Fruit fly (Drosophila melanogaster) whole organism: Measurements from ENCODE around the gene dan.

Source experiments
- CG8478 ChIP-seq: fragments of >200 bp; optimal IDR thresholded peaks from 2 replicates; lab custom pipeline; 2018; ENCODE audit warnings: inconsistent platforms
- Dll ChIP-seq: fragments of >200 bp; optimal IDR thresholded peaks from 2 replicates; lab custom pipeline; 2017
- EcR ChIP-seq, 2 experiments: fragments of >200 bp; optimal IDR thresholded peaks; 2 replicates each; lab custom pipeline; 2017; ENCODE audit warnings: missing biosample characterization in 2 of 2, missing genetic modification characterization in 2 of 2, missing genetic modification reagents in 2 of 2
- pan ChIP-seq: fragments of >200 bp; optimal IDR thresholded peaks from 2 replicates; lab custom pipeline; 2017
- psq ChIP-seq: fragments of >200 bp; optimal IDR thresholded peaks from 2 replicates; lab custom pipeline; 2017
- usp ChIP-seq: fragments of >200 bp; optimal IDR thresholded peaks from 2 replicates; lab custom pipeline; 2017; ENCODE audit warnings: missing biosample characterization, missing genetic modification characterization, mixed read lengths

dan gene

DNA sequence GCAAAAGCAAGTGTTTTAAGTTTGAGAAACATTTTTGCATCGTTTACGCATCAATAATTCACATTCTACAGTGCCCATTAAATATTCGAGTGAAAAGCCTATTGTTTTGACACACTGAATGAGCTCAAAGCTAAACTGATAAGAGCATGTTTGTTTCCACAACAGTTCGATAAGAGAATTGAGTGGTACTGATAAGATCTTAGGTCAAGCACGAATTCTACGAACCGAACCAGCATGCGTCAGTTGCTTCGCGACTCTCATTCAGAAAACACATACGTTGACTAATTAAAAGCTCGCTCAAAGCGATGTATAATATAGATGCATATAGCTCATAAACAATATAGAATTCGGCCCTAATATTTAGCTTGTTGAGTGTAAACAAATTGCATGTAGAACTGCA, 25.0 kb downstream of the dan start:
- TF ChIP-seq psq (lab: Kevin White, UChicago) (no peak), usp (GFP tag; lab: Kevin White, UChicago) (no peak), EcR (GFP tag; optimal IDR thresholded peaks at IDR 0.05; lab: Kevin White, UChicago) (no peak), Dll (lab: Kevin White, UChicago) (no peak), pan (lab: Kevin White, UChicago) (no peak), CG8478 (lab: Kevin White, UChicago) (no peak)

DNA sequence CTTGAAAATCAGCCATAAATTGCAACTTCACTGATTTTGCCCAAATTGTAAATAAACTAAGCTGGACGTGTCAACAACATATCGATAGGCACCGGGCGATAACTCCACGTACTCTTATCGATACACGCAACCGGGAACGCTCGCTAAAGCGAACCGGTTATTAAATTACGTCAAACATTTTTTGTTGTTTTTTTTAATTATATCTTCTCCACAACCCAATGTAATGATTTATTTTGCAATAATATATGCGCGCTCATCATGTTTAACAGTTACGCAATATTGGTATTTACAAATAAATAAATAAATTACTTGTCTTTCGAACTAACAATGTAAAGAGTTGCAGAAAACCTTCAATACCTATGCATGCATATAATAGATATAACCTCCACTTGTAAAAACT, 30.9 kb downstream of the dan start, which contains the start of gene Saysd1:
TSS of gene Saysd1 (minus strand) at position 66 of the 400 bp plus-strand sequence.
- no peak for TF ChIP-seq usp (GFP tag; lab: Kevin White, UChicago)
- no peak for TF ChIP-seq psq (lab: Kevin White, UChicago)
- no peak for TF ChIP-seq pan (lab: Kevin White, UChicago)
- TF ChIP-seq Dll (lab: Kevin White, UChicago) = no peak
- no peak for TF ChIP-seq CG8478 (lab: Kevin White, UChicago)
- TF ChIP-seq EcR (GFP tag; optimal IDR thresholded peaks at IDR 0.05; lab: Kevin White, UChicago) = no peak

DNA sequence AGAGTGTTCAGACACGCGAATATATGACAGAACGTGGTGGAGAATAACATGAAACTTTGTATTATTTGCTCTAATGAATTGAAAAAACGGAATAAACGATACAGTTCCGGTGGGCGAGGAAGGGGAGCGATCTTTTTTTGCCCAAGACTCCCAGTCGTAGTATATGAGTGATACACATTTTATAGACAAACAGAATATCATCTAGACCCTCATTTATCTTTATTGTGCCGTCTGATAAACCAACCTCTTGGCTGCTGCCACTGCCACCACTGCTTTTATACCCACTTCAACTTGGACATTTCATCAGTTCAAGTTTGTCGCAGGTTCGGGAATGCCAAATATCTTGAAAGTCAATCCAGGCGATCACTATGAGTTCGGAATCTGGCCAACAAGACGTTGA, 31.8 kb downstream of the dan start, which contains the start of gene CG31106:
TSS of gene CG31106 (plus strand) at position 301 of the 400 bp plus-strand sequence.
- TF ChIP-seq CG8478 (lab: Kevin White, UChicago) = no peak
- TF ChIP-seq Dll (lab: Kevin White, UChicago) = no peak
- TF ChIP-seq psq (lab: Kevin White, UChicago) = no peak
- no peak for TF ChIP-seq EcR (GFP tag; optimal IDR thresholded peaks at IDR 0.05; lab: Kevin White, UChicago)
- no peak for TF ChIP-seq pan (lab: Kevin White, UChicago)
- TF ChIP-seq usp (GFP tag; lab: Kevin White, UChicago) = no peak

DNA sequence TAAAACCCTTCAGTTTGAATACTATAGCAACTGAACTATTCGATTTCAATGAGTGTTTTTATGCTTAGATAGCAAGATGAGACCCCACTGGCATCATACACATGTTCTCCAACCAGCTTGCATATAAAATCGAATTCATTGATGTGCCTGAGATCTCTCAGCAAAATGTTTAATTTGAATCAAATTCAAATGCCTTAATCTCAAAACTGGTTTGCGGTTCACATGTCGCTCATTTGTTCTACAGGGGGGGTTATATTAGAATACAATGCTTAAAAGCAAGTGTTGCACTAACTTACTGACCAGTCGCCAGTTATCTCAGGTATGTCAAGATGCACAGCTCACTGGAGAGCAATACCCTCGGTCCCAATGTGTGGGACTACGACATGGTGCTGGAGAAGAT, 34.8 kb downstream of the dan start, which contains the start of gene CG31103:
TSS of gene CG31103 (plus strand) at position 301 of the 400 bp plus-strand sequence.
- TF ChIP-seq CG8478 (lab: Kevin White, UChicago) (no peak), psq (lab: Kevin White, UChicago) (no peak), usp (GFP tag; lab: Kevin White, UChicago) (no peak), pan (lab: Kevin White, UChicago) (no peak), EcR (GFP tag; optimal IDR thresholded peaks at IDR 0.05; lab: Kevin White, UChicago) (no peak), Dll (lab: Kevin White, UChicago) (no peak)

DNA sequence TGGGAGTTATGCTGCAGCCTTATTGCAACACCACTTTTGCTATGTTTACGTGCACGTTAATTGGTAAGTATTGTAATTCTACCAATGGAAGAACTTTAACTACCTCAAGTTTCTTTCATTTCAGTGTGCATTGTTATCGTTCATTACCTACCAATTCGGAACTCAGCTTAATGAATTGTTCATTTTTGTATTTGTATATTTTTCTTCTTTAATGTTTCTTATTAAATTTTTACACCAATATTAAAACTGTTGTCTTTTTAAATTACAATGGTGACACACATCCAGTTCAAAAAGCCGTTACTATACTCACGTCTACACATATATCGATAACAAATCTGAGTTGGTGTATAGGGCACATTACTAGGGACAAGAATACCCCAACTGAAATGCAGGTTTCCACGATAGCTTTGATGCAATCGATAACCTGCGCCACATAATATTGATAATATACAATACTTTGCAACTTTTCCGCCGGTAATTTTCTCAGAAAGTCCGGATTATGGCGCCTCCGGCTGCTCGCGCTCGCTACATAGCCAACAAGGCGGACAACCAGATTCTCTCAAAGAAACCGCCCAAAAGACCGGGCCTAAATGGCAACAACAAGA, 37.1 kb downstream of the dan start, which contains the start of gene Alg9:
TSS of gene Alg9 (plus strand) at position 387 of the 605 bp plus-strand sequence.
- no peak for TF ChIP-seq Dll (lab: Kevin White, UChicago)
- TF ChIP-seq psq (lab: Kevin White, UChicago) = no peak
- TF ChIP-seq EcR (GFP tag; optimal IDR thresholded peaks at IDR 0.05; lab: Kevin White, UChicago) = no peak
- no peak for TF ChIP-seq pan (lab: Kevin White, UChicago)
- no peak for TF ChIP-seq CG8478 (lab: Kevin White, UChicago)
- no peak for TF ChIP-seq usp (GFP tag; lab: Kevin White, UChicago)

DNA sequence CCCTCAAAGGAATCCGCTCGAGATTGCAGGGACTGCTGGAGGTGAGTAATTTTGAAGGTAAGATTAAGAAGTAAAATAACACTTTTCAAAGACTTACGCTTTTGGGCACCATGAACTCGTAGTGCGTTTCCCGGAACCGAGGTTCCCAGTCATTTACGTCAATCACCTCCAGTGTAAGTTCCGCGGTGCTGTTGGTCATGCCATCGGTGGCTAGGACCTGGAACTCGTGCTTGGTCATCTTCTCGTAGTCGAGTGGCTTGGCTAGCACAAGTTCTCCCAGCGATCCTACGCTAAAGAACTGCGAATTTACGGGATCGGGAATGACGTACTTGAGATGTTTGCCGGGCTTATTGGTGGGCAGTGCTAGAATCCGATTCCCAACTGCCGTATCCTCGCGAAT, 41.3 kb downstream of the dan start:
- no peak for TF ChIP-seq pan (lab: Kevin White, UChicago)
- no peak for TF ChIP-seq EcR (GFP tag; optimal IDR thresholded peaks at IDR 0.05; lab: Kevin White, UChicago)
- TF ChIP-seq CG8478 (lab: Kevin White, UChicago) = no peak
- no peak for TF ChIP-seq usp (GFP tag; lab: Kevin White, UChicago)
- no peak for TF ChIP-seq psq (lab: Kevin White, UChicago)
- TF ChIP-seq Dll (lab: Kevin White, UChicago) = no peak

DNA sequence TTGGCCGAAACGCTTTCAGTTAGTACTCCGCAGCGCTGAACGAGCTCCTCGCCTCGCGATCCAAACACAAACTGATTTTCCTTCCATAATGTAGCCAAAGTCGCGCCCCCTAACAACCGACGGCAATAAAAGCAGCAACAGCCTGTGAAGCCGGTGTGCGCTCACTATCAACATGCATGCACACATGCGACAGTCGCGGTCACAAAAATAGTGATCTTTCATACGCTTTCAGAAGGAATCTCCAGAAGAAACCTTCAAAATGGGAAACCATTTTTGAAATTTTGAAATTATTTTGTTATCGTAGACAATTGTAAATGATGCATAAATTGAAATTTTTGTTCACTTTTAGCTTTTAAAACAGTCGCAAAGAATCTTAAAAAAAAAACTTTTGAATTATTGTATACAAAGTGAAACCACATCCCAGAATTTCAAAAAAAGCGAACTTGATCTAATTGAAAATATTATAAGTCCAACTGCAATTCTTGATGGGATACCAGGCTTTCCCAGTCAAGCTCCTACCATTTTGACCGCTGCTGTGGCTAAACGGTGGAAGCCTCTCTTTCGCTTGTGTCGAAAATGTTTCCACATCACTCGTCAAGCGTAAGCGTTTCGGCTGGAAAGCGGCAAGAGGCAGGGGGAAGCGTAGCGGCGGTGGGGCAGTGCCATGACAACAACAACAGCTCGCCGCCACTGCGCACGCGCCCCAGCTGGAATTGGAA, 48.2 kb downstream of the dan start, which contains the start of gene Cad96Cb:
TSS of gene Cad96Cb (minus strand) at position 51 of the 719 bp plus-strand sequence.
- TF ChIP-seq usp (GFP tag; lab: Kevin White, UChicago) (no peak), CG8478 (lab: Kevin White, UChicago) (no peak), psq (lab: Kevin White, UChicago) (no peak), EcR (GFP tag; optimal IDR thresholded peaks at IDR 0.05; lab: Kevin White, UChicago) (no peak)

DNA sequence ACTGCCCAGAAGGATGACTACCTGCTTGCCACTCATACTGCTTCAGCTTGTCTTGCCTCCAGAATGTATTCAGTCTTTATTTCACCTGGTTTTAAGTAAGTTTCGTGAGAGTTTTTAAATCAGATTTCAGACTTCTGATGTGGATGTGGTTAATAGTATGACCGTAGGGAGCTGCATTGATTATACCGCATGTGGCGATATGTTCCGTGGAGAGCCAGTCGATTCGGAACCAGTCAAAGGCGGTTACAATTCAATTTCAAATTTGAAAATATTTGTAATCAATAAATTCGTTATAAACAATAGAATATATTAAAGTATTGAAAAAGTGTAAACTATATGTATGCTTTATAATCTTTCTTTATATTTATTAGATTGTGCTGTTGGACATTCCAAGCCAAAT, 51.2 kb downstream of the dan start, which contains the start of gene Sil1:
TSS of gene Sil1 (minus strand) at position 168 of the 400 bp plus-strand sequence.
- TF ChIP-seq Dll (lab: Kevin White, UChicago) (no peak), EcR (GFP tag; optimal IDR thresholded peaks at IDR 0.05; lab: Kevin White, UChicago) (no peak), psq (lab: Kevin White, UChicago) (no peak), pan (lab: Kevin White, UChicago) (no peak), CG8478 (lab: Kevin White, UChicago) (no peak), usp (GFP tag; lab: Kevin White, UChicago) (no peak)

DNA sequence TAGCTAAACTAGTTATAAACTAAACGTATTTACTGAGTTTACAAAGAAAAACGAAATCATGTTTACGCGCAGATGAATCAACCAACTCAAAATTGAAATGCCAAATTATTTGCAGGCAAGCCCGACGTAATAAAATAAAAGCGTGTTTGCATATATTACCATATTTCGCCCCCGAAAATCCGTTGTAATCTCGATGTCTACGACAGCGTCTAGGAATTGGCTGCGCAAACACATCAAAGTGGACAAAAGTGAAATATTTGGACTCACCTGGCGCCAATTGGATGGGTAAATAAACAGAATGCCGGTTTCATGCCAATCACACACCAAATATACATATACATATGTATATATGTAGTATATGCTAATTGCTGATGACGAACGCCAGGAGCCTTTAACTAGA, 51.9 kb downstream of the dan start:
- no peak for TF ChIP-seq EcR (GFP tag; optimal IDR thresholded peaks at IDR 0.05; lab: Kevin White, UChicago)
- no peak for TF ChIP-seq pan (lab: Kevin White, UChicago)
- TF ChIP-seq psq (lab: Kevin White, UChicago) = no peak
- no peak for TF ChIP-seq usp (GFP tag; lab: Kevin White, UChicago)
- no peak for TF ChIP-seq CG8478 (lab: Kevin White, UChicago)
- no peak for TF ChIP-seq Dll (lab: Kevin White, UChicago)

DNA sequence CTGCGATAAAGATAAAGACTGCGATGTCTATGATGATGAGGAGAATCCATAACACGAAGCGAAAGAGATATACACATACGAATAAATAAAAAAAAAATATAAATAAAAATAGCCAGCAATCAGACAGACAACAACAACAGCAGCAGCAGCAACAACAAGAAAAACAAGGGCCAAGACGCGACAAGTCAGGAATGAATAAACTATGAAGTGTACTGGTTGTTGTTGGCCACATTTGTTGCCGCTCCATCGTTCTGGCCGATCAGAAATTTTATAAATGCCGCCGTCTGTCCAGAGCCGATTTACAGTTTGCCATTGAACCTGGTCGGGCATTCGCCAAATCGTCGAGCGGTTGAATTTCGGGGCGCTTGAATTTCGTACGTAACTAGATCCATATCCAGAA, 53.1 kb downstream of the dan start, which contains the start of gene Jhbp7:
TSS of gene Jhbp7 (plus strand) at position 301 of the 400 bp plus-strand sequence.
- no peak for TF ChIP-seq EcR (GFP tag; optimal IDR thresholded peaks at IDR 0.05; lab: Kevin White, UChicago)
- no peak for TF ChIP-seq usp (GFP tag; lab: Kevin White, UChicago)
- no peak for TF ChIP-seq Dll (lab: Kevin White, UChicago)
- TF ChIP-seq CG8478 (lab: Kevin White, UChicago) = no peak
- no peak for TF ChIP-seq psq (lab: Kevin White, UChicago)
- TF ChIP-seq pan (lab: Kevin White, UChicago) = no peak
